Fruit fly (Drosophila melanogaster) whole organism, adult: Measurements from ENCODE around the gene CG17648.

Experiments used
- CG11617 ChIP-seq: fragments of 200-800 bp; sonication (Bioruptor generic); optimal IDR thresholded peaks from 2 replicates; lab custom pipeline; 2017; ENCODE audit warnings: mild to moderate bottlenecking, missing biosample characterization, missing genetic modification reagents, missing genetic modification characterization
- CG12768 ChIP-seq: fragments of 200-800 bp; sonication (Bioruptor generic); optimal IDR thresholded peaks from 2 replicates; lab custom pipeline; 2017; ENCODE audit warnings: missing biosample characterization, missing genetic modification characterization, mild to moderate bottlenecking, moderate library complexity, missing genetic modification reagents
- CG14711 ChIP-seq: fragments of 200-800 bp; sonication (Bioruptor generic); optimal IDR thresholded peaks from 2 replicates; lab custom pipeline; 2018; ENCODE audit warnings: missing biosample characterization, mild to moderate bottlenecking, missing genetic modification characterization, moderate library complexity
- CG1620 ChIP-seq: fragments of 200-800 bp; sonication (Bioruptor generic); optimal IDR thresholded peaks from 2 replicates; lab custom pipeline; 2016; ENCODE audit warnings: missing biosample characterization, missing genetic modification characterization
- CG33017 ChIP-seq: fragments of 200-800 bp; sonication (Bioruptor generic); optimal IDR thresholded peaks from 2 replicates; lab custom pipeline; 2018; ENCODE audit warnings: missing biosample characterization, mild to moderate bottlenecking, missing genetic modification characterization, moderate library complexity
- CG5204 ChIP-seq: fragments of 200-800 bp; sonication (Bioruptor generic); optimal IDR thresholded peaks from 2 replicates; lab custom pipeline; 2016; ENCODE audit warnings: missing biosample characterization, missing genetic modification characterization
- CG7045 ChIP-seq: fragments of 200-800 bp; sonication (Bioruptor generic); optimal IDR thresholded peaks from 2 replicates; lab custom pipeline; 2017; ENCODE audit warnings: missing biosample characterization, mild to moderate bottlenecking, missing genetic modification characterization
- CG7101 ChIP-seq: fragments of 200-800 bp; sonication (Bioruptor generic); optimal IDR thresholded peaks from 2 replicates; lab custom pipeline; 2018; ENCODE audit warnings: missing biosample characterization, mild to moderate bottlenecking, missing genetic modification characterization, moderate library complexity
- Clk ChIP-seq: fragments of 200-800 bp; sonication (Bioruptor generic); optimal IDR thresholded peaks from 2 replicates; lab custom pipeline; 2017; ENCODE audit warnings: missing biosample characterization, missing genetic modification characterization
- Crg-1 ChIP-seq: fragments of 200-800 bp; sonication (Bioruptor generic); optimal IDR thresholded peaks from 2 replicates; lab custom pipeline; 2016; ENCODE audit warnings: missing biosample characterization, missing genetic modification characterization
- Hr96 ChIP-seq: fragments of 200-800 bp; sonication (Bioruptor generic); optimal IDR thresholded peaks from 2 replicates; lab custom pipeline; 2016; ENCODE audit warnings: missing biosample characterization, missing genetic modification characterization
- Mnt ChIP-seq: fragments of 200-800 bp; sonication (Bioruptor generic); optimal IDR thresholded peaks from 2 replicates; lab custom pipeline; 2016; ENCODE audit warnings: missing biosample characterization, mild to moderate bottlenecking, missing genetic modification characterization
- bab1 ChIP-seq: fragments of 200-800 bp; sonication (Bioruptor generic); optimal IDR thresholded peaks from 3 replicates; lab custom pipeline; 2019; ENCODE audit warnings: missing biosample characterization, mild to moderate bottlenecking, missing genetic modification characterization, moderate library complexity
- cic ChIP-seq: fragments of 200-800 bp; sonication (Bioruptor generic); optimal IDR thresholded peaks from 2 replicates; lab custom pipeline; 2017; ENCODE audit warnings: missing biosample characterization, mild to moderate bottlenecking, missing genetic modification characterization, moderate library complexity
- cnc ChIP-seq, 2 experiments: fragments of >200 bp; optimal IDR thresholded peaks; 2 replicates each; lab custom pipeline; 2017
- kay ChIP-seq: fragments of 200-800 bp; sonication (Bioruptor generic); peaks from one replicate; lab custom pipeline; 2016; ENCODE audit warnings: missing biosample characterization, missing genetic modification characterization, borderline replicate concordance
- ovo ChIP-seq: fragments of 200-800 bp; sonication (Bioruptor generic); optimal IDR thresholded peaks from 2 replicates; lab custom pipeline; 2016; ENCODE audit warnings: missing biosample characterization, missing genetic modification characterization
- pad ChIP-seq: fragments of 200-800 bp; sonication (Bioruptor generic); optimal IDR thresholded peaks from 3 replicates; lab custom pipeline; 2017; ENCODE audit warnings: missing biosample characterization, missing genetic modification characterization, mild to moderate bottlenecking, moderate library complexity, missing genetic modification reagents
- tj ChIP-seq: fragments of 200-800 bp; sonication (Bioruptor generic); optimal IDR thresholded peaks from 3 replicates; lab custom pipeline; 2017; ENCODE audit warnings: missing biosample characterization, mild to moderate bottlenecking, missing genetic modification characterization, moderate library complexity
- toe ChIP-seq: fragments of 200-800 bp; sonication (Bioruptor generic); optimal IDR thresholded peaks from 2 replicates; lab custom pipeline; 2016; ENCODE audit warnings: missing biosample characterization, missing genetic modification characterization

The CG17648 gene

DNA sequence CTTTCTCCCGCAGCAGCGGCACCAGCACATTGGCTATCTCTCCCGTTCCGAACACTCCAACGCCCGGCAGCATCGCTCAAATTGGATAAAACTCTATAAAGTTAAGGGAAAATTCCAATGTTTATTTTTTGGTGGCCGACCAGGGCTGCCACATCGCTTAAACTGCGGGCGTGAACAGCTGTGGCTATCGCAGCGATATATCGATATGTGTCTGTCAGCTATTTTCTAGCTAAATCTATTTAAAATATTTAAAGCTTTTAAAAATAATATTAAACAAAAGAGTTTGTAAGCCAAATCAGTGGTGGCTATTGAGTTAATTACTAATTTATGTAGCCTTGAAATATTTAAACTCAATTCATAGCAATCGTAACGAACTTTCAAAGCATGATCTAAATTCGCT, at the start of gene CG17648, which contains the start of gene CG17712:
Gene CG17648 (plus strand): TSS at position 356 of the 400 bp plus-strand sequence.
Gene CG17712 (minus strand): TSS at position 170 of the 400 bp plus-strand sequence.
- TF ChIP-seq CG7045 (GFP tag; lab: Kevin White, UChicago) (no peak), bab1 (GFP tag; lab: Kevin White, UChicago) (peak; percentile 23), tj (no peak), CG1620 (GFP tag; lab: Kevin White, UChicago) (no peak)

DNA sequence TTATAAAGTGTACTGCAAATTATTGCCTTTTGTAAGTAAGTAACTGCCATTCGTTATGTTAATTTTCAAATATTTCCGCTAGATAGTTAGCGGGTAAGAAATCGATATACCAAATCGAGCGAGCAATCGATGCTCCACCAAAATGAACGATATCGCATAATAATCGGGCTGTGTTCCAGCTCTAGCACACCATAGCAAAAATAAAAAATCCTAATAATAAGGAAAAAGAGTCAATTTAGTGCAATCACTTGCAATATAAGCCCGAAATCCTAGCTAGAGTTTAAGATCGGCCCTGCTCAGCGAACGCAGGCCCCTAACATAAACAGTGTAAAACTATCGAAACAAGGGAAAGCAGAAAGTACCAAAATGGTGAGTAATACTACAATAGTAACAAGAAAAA, 47.4 kb upstream of the CG17648 start, which contains the start of gene cpb:
Gene cpb (plus strand): TSS at position 157 of the 400 bp plus-strand sequence.
- TF ChIP-seq ovo (GFP tag; lab: Kevin White, UChicago) (no peak), CG33017 (no peak), CG1620 (GFP tag; lab: Kevin White, UChicago) (no peak), Clk (GFP tag; lab: Kevin White, UChicago) (no peak), Mnt (GFP tag; lab: Kevin White, UChicago) (no peak), kay (GFP tag; lab: Kevin White, UChicago) (no peak), CG7045 (GFP tag; lab: Kevin White, UChicago) (no peak), toe (GFP tag; lab: Kevin White, UChicago) (no peak), pad (GFP tag; lab: Kevin White, UChicago) (no peak), CG11617 (GFP tag; lab: Kevin White, UChicago) (no peak), tj (no peak), cic (no peak), Crg-1 (GFP tag; lab: Kevin White, UChicago) (no peak), cnc (optimal IDR thresholded peaks at IDR 0.05; lab: Kevin White, UChicago) (no peak), CG12768 (no peak), bab1 (GFP tag; lab: Kevin White, UChicago) (no peak), CG14711 (tag; lab: Kevin White, UChicago) (no peak), Hr96 (GFP tag; lab: Kevin White, UChicago) (no peak), CG7101 (tag; lab: Kevin White, UChicago) (no peak), CG5204 (no peak)

DNA sequence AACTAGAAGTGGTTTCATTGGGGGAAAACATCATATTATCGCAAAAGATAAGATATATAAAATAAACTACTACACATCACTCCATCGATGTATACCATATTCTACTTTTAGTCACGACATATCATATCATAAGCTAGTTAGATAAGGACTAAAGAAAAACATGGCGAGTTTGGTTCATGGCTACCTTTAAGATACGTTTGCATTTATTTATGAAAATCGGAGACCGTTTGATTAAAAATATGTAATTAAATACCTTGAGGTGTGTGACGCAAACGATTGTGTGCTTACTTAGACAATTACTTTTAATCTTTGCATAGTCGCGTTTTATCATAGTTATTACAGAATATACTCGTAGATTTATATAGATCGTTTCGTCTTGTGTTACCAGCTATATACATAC, 45.1 kb upstream of the CG17648 start:
- TF ChIP-seq kay (GFP tag; lab: Kevin White, UChicago) (no peak), CG12768 (no peak), ovo (GFP tag; lab: Kevin White, UChicago) (no peak), CG1620 (GFP tag; lab: Kevin White, UChicago) (no peak), CG11617 (GFP tag; lab: Kevin White, UChicago) (no peak), Clk (GFP tag; lab: Kevin White, UChicago) (no peak), Crg-1 (GFP tag; lab: Kevin White, UChicago) (no peak), pad (GFP tag; lab: Kevin White, UChicago) (no peak), CG5204 (no peak), toe (GFP tag; lab: Kevin White, UChicago) (no peak)

DNA sequence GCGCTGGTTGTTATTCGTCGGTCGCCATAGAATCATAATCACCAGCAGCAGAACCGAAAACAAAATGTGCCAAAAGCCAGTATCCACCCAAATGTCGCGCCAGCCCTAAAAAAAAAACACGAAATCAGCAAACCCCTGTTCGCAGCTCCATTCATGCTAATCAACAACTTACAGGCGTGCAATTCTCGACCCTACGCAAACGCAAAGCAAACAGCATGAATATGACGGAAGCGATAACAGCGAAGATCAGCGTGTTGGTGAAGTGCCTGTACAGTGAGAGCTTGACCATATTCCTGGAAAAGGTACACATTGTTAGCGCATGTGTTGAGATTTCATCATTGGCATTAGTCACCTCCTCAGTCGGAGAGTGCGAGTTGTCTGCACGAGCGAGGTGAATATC, 44.0 kb upstream of the CG17648 start:
- TF ChIP-seq cic (peak; percentile 62), Clk (GFP tag; lab: Kevin White, UChicago) (no peak)

dm6 chr2L:1709316-1709715, 42.8 kb upstream of the CG17648 start:
- TF ChIP-seq tj: no peak
- no peak for TF ChIP-seq Mnt (GFP tag; lab: Kevin White, UChicago)
- TF ChIP-seq bab1 (GFP tag; lab: Kevin White, UChicago): no peak
- TF ChIP-seq CG11617 (GFP tag; lab: Kevin White, UChicago): no peak

DNA sequence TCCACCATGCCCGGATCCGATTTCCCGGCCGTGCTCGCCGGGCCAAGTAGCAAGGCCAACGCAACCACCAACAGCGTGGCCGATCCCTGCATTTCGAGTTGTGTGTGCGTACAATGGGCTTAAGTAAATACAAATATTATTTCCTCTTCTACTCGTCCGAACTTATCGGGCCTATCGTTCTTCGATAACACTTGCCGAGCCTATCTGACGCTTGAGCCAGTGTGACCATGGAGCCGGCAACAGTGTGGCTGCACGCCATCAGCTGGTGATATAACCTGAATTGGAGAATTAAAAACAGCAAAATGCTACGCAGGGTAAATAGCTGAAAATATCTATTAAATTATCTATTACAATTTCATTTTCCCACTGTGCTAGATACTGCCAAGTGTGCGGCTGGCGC, 41.9 kb upstream of the CG17648 start, which contains the start of the genes CG17660 and mRpL48:
Gene CG17660 (minus strand): TSS at position 198 of the 400 bp plus-strand sequence.
Gene mRpL48 (plus strand): TSS at position 239 of the 400 bp plus-strand sequence.
- TF ChIP-seq CG5204 (no peak), CG7101 (tag; lab: Kevin White, UChicago) (peak; percentile 17), pad (GFP tag; lab: Kevin White, UChicago) (no peak), tj (no peak), toe (GFP tag; lab: Kevin White, UChicago) (no peak), Clk (GFP tag; lab: Kevin White, UChicago) (no peak), CG11617 (GFP tag; lab: Kevin White, UChicago) (peak; percentile 33), kay (GFP tag; lab: Kevin White, UChicago) (no peak), CG14711 (tag; lab: Kevin White, UChicago) (peak; percentile 10), cic (peak; percentile 22), ovo (GFP tag; lab: Kevin White, UChicago) (peak; percentile 40), CG1620 (GFP tag; lab: Kevin White, UChicago) (peak; percentile 19), Mnt (GFP tag; lab: Kevin White, UChicago) (peak; percentile 62), cnc (optimal IDR thresholded peaks at IDR 0.05; lab: Kevin White, UChicago) (no peak), Hr96 (GFP tag; lab: Kevin White, UChicago) (no peak), CG33017 (no peak), Crg-1 (GFP tag; lab: Kevin White, UChicago) (no peak), CG12768 (no peak), CG7045 (GFP tag; lab: Kevin White, UChicago) (no peak), bab1 (GFP tag; lab: Kevin White, UChicago) (peak; percentile 32)
